Fruit fly (Drosophila melanogaster): ENCODE results near the gene CG15743.

Gene CG15743

DNA sequence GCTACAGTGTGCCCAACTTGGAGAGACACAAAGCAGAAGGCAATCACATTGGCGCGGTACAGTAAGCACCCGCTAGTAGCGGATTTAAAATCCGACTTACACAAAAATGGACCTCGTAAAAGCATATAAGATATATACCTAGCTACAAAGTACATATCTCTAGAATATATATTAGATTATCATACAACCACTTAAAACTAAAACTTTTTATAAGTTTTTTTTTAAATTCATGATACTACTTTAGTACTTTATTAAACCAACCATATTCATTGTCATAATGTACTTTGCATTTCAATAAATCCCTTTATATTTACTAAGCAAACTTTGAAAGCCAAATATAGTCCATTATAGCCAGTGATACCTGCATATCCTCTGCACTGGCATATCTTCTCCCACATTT is 10.4 kb upstream of the CG15743 start (continued):
- TF ChIP-seq CG15601 (tag; optimal IDR thresholded peaks at IDR 0.05), result peak; percentile 29
- TF ChIP-seq shn (GFP tag; optimal IDR thresholded peaks at IDR 0.05), result no peak
- no peak for TF ChIP-seq CG14014 (GFP tag; IDR thresholded peaks at IDR 0.05)
- peak; percentile 58 for TF ChIP-seq PHDP (tag; optimal IDR thresholded peaks at IDR 0.05)
- TF ChIP-seq tll (GFP tag; optimal IDR thresholded peaks at IDR 0.05), result no peak
- TF ChIP-seq CG4424 (GFP tag; optimal IDR thresholded peaks at IDR 0.05), result peak; percentile 49
- TF ChIP-seq maf-S (GFP tag; optimal IDR thresholded peaks at IDR 0.05), result no peak
- peak; percentile 28; the same call in 1 of the 2 replicates for TF ChIP-seq CG17328 (GFP tag; IDR thresholded peaks at IDR 0.05)
- no peak for TF ChIP-seq NfI (GFP tag; optimal IDR thresholded peaks at IDR 0.05)
- peak; percentile 34 for TF ChIP-seq Hr3 (GFP tag; optimal IDR thresholded peaks at IDR 0.05)
- TF ChIP-seq MESR4 (GFP tag; optimal IDR thresholded peaks at IDR 0.05), result no peak
- 0 out of 3 replicates have a peak, but pooled peaks have one; percentile 14 for TF ChIP-seq ci (GFP tag; IDR thresholded peaks at IDR 0.05)
- TF ChIP-seq CG15269 (tag; optimal IDR thresholded peaks at IDR 0.05), result peak; percentile 67
- TF ChIP-seq CG7372 (GFP tag; IDR thresholded peaks at IDR 0.05), result no peak
- TF ChIP-seq CG13775 (GFP tag; optimal IDR thresholded peaks at IDR 0.05), result peak; percentile 18
- peak; percentile 31; the same call in 1 of the 2 replicates for TF ChIP-seq Drgx (GFP tag; IDR thresholded peaks at IDR 0.05)
- peak; percentile 1 for TF ChIP-seq CG12299 (tag; optimal IDR thresholded peaks at IDR 0.05)
- TF ChIP-seq CG11695 (GFP tag; IDR thresholded peaks at IDR 0.05), result 0 out of 3 replicates have a peak, but pooled peaks have one; percentile 44
- no peak for TF ChIP-seq Spps (tag; optimal IDR thresholded peaks at IDR 0.05)
- peak; percentile 28; the same call in 1 of the 2 replicates for TF ChIP-seq al (GFP tag; IDR thresholded peaks at IDR 0.05)
- no peak for TF ChIP-seq nerfin-2 (GFP tag; IDR thresholded peaks at IDR 0.05; ENCODE audit: partially characterized antibody)
- TF ChIP-seq psq (GFP tag; optimal IDR thresholded peaks at IDR 0.05), result no peak
- peak; percentile 26; the same call in 1 of the 2 replicates for TF ChIP-seq CG10366 (GFP tag; IDR thresholded peaks at IDR 0.05)
- no peak for TF ChIP-seq CG7928 (GFP tag; optimal IDR thresholded peaks at IDR 0.05)
- peak; percentile 66 for TF ChIP-seq CG7839 (tag; optimal IDR thresholded peaks at IDR 0.05)
- TF ChIP-seq prd (optimal IDR thresholded peaks at IDR 0.05), result no peak
- peak; percentile 64 for TF ChIP-seq prd (GFP tag; IDR thresholded peaks at IDR 0.05)
- no peak for TF ChIP-seq CG2129 (GFP tag; IDR thresholded peaks at IDR 0.05; ENCODE audit: partially characterized antibody)
- no peak for TF ChIP-seq CG12071 (GFP tag; optimal IDR thresholded peaks at IDR 0.05)
- TF ChIP-seq Nf-YC (tag; optimal IDR thresholded peaks at IDR 0.05), result peak; percentile 47
- no peak for TF ChIP-seq TFAM (GFP tag; optimal IDR thresholded peaks at IDR 0.05)
- no peak; the same call in 1 of the 2 replicates for TF ChIP-seq E2f2 (GFP tag; IDR thresholded peaks at IDR 0.05)
- TF ChIP-seq Hmr (GFP tag; optimal IDR thresholded peaks at IDR 0.05), result peak; percentile 61
- TF ChIP-seq slp2 (GFP tag; optimal IDR thresholded peaks at IDR 0.05), result no peak
- TF ChIP-seq CG7556 (GFP tag; optimal IDR thresholded peaks at IDR 0.05), result peak; percentile 59
- TF ChIP-seq CG9727 (GFP tag; optimal IDR thresholded peaks at IDR 0.05), result peak; percentile 27
- peak; percentile 3 for TF ChIP-seq Nf-YB (GFP tag; optimal IDR thresholded peaks at IDR 0.05)
- TF ChIP-seq jigr1 (GFP tag; IDR thresholded peaks at IDR 0.05), result no peak
- TF ChIP-seq ato (GFP tag; IDR thresholded peaks at IDR 0.05; ENCODE audit: partially characterized antibody), result no peak
- TF ChIP-seq CG18599 (GFP tag; optimal IDR thresholded peaks at IDR 0.05), result peak; percentile 54
- TF ChIP-seq Ets65A (GFP tag), result no peak
- no peak for TF ChIP-seq corto (GFP tag; optimal IDR thresholded peaks at IDR 0.05)
- peak; percentile 38 for TF ChIP-seq tio (GFP tag; optimal IDR thresholded peaks at IDR 0.05)
- TF ChIP-seq Dbx (GFP tag; IDR thresholded peaks at IDR 0.05), result peak; percentile 16; the same call in 1 of the 3 replicates
- no peak for TF ChIP-seq CG6813 (GFP tag; optimal IDR thresholded peaks at IDR 0.05)
- TF ChIP-seq Ssrp (tag; optimal IDR thresholded peaks at IDR 0.05), result peak; percentile 68
- TF ChIP-seq chm (GFP tag; IDR thresholded peaks at IDR 0.05), result no peak
- peak; percentile 33 for TF ChIP-seq Six4 (GFP tag; optimal IDR thresholded peaks at IDR 0.05)
- no peak for TF ChIP-seq Atf3 (GFP tag; optimal IDR thresholded peaks at IDR 0.05)
- TF ChIP-seq CG6765 (GFP tag; optimal IDR thresholded peaks at IDR 0.05), result no peak

All from whole organism, embryonic.